Fruit fly (Drosophila melanogaster): ENCODE data around the gene TfIIEalpha.

TfIIEalpha gene

DNA sequence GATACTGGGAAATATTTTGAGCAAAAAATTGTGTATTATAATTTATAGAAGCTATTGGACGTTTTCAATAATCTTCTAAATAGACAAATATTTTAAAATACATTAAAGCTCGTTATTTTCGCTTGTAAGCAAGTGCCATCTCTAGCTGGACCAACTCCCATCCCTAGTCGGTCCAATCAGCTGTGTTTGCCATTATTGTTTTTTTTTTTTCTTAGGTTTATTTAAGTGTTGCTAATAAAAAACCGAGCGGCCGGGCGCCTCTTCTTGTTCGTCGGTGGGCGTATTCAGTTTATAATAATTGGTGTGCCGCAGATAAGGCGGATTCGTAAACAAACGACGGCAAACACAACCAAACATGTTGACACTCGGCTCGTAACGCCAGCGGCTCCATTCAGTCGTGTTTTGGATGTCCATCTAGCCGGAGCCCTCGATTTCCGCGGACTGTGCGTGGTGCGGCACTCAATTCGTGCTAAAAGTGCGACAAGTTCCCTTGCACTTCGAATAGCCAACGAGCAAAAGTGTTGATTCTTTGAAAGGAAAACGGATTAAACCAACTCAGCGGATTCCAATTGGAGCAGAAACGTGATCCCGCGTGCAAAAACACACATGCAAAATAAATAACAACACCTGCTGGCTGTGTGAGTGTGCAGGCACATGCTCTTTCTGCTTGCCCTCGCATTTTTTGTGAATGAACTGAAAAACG, 2.1 kb downstream of the TfIIEalpha start, which contains the start of gene Sugb (continued):
- TF ChIP-seq CG11398 (GFP tag; optimal IDR thresholded peaks at IDR 0.05) (no peak), fd64A (GFP tag; optimal IDR thresholded peaks at IDR 0.05) (no peak), ac (GFP tag; optimal IDR thresholded peaks at IDR 0.05) (no peak), p53 (GFP tag; optimal IDR thresholded peaks at IDR 0.05) (no peak), zen (tag; optimal IDR thresholded peaks at IDR 0.05) (no peak), Camta (GFP tag; optimal IDR thresholded peaks at IDR 0.05) (peak; percentile 7), CG11093 (GFP tag; IDR thresholded peaks at IDR 0.05) (no peak), Hmx (GFP tag; optimal IDR thresholded peaks at IDR 0.05) (peak; percentile 27), CG2889 (GFP tag; IDR thresholded peaks at IDR 0.05) (no peak), CG30403 (GFP tag; optimal IDR thresholded peaks at IDR 0.05) (peak; percentile 79), exex (tag; optimal IDR thresholded peaks at IDR 0.05) (peak; percentile 79), nau (GFP tag; optimal IDR thresholded peaks at IDR 0.05) (peak; percentile 44), CG9797 (GFP tag; optimal IDR thresholded peaks at IDR 0.05) (no peak), row (GFP tag; IDR thresholded peaks at IDR 0.05) (peak; percentile 83), wor (GFP tag; IDR thresholded peaks at IDR 0.05) (no peak), slou (GFP tag; optimal IDR thresholded peaks at IDR 0.05) (no peak), CG17361 (GFP tag; IDR thresholded peaks at IDR 0.05) (peak; percentile 48; the same call in 2 of the 3 replicates), CG10209 (GFP tag; optimal IDR thresholded peaks at IDR 0.05) (peak; percentile 36), unpg (GFP tag; optimal IDR thresholded peaks at IDR 0.05) (peak; percentile 63), CG17359 (tag; optimal IDR thresholded peaks at IDR 0.05) (peak; percentile 56), CG14441 (GFP tag; IDR thresholded peaks at IDR 0.05) (peak; percentile 57), repo (GFP tag; optimal IDR thresholded peaks at IDR 0.05) (no peak), kay (GFP tag; optimal IDR thresholded peaks at IDR 0.05) (peak; percentile 45), HLH54F (GFP tag; optimal IDR thresholded peaks at IDR 0.05) (peak; percentile 58), h (optimal IDR thresholded peaks at IDR 0.05) (no peak), Ets97D (GFP tag; optimal IDR thresholded peaks at IDR 0.05) (peak; percentile 54), Fer1 (GFP tag; optimal IDR thresholded peaks at IDR 0.05) (peak; percentile 67), Xrp1 (GFP tag; IDR thresholded peaks at IDR 0.05) (peak; percentile 78), pnt (GFP tag; optimal IDR thresholded peaks at IDR 0.05) (peak; percentile 34), CG12744 (GFP tag; optimal IDR thresholded peaks at IDR 0.05) (no peak), CG14965 (GFP tag; optimal IDR thresholded peaks at IDR 0.05; ENCODE audit: borderline replicate concordance) (no peak), cg (GFP tag; optimal IDR thresholded peaks at IDR 0.05) (peak; percentile 18), Atf-2 (GFP tag; optimal IDR thresholded peaks at IDR 0.05) (no peak), CG6813 (GFP tag; optimal IDR thresholded peaks at IDR 0.05) (peak; percentile 42), cad (GFP tag; optimal IDR thresholded peaks at IDR 0.05) (no peak), Kr (GFP tag; optimal IDR thresholded peaks at IDR 0.05) (no peak), TFAM (GFP tag; optimal IDR thresholded peaks at IDR 0.05) (no peak), lilli (GFP tag; optimal IDR thresholded peaks at IDR 0.05) (peak; percentile 83), CG43689 (GFP tag; IDR thresholded peaks at IDR 0.05) (no peak), al (GFP tag; IDR thresholded peaks at IDR 0.05) (peak; percentile 58), cas (GFP tag; IDR thresholded peaks at IDR 0.05) (no peak), BtbVII (GFP tag; optimal IDR thresholded peaks at IDR 0.05) (peak; percentile 55), bigmax (GFP tag; optimal IDR thresholded peaks at IDR 0.05) (peak; percentile 8), HLH3B (GFP tag; IDR thresholded peaks at IDR 0.05) (peak; percentile 62), caup (GFP tag; optimal IDR thresholded peaks at IDR 0.05; ENCODE audit: severe bottlenecking) (peak; percentile 66), pzg (GFP tag; optimal IDR thresholded peaks at IDR 0.05) (peak; percentile 22), trh (GFP tag; optimal IDR thresholded peaks at IDR 0.05) (no peak), CG6654 (GFP tag; optimal IDR thresholded peaks at IDR 0.05) (no peak), sens-2 (GFP tag; IDR thresholded peaks at IDR 0.05) (peak; percentile 15; the same call in 1 of the 2 replicates), ase (GFP tag; IDR thresholded peaks at IDR 0.05) (no peak), Nf-YA (GFP tag; IDR thresholded peaks at IDR 0.05) (no peak)

All from whole organism, embryonic.